Fruit fly (Drosophila melanogaster) whole organism, pupa: ENCODE results near the gene CG14125.

ENCODE experiments used
- CG10348 ChIP-seq: fragments of 200-800 bp; sonication (Bioruptor generic); IDR thresholded peaks from 2 replicates; pipeline ENCODE4 v1.3.6; 2022; ENCODE audit warnings: missing biosample characterization, missing genetic modification characterization
- CG14655 ChIP-seq: fragments of 200-800 bp; sonication (Bioruptor generic); optimal IDR thresholded peaks from 3 replicates; lab custom pipeline; 2017; ENCODE audit warnings: mild to moderate bottlenecking, missing biosample characterization, missing genetic modification reagents, missing genetic modification characterization
- CG15710 ChIP-seq: fragments of 200-800 bp; sonication (Bioruptor generic); optimal IDR thresholded peaks from 2 replicates; lab custom pipeline; 2018; ENCODE audit warnings: missing biosample characterization, mild to moderate bottlenecking, missing genetic modification characterization, moderate library complexity
- CG17806 ChIP-seq: fragments of 200-800 bp; sonication (Bioruptor generic); optimal IDR thresholded peaks from 2 replicates; lab custom pipeline; 2018; ENCODE audit warnings: missing biosample characterization, mild to moderate bottlenecking, missing genetic modification characterization, moderate library complexity
- Snoo ChIP-seq: fragments of 200-800 bp; sonication (Bioruptor generic); optimal IDR thresholded peaks from 3 replicates; lab custom pipeline; 2017; ENCODE audit warnings: missing biosample characterization, mild to moderate bottlenecking, missing genetic modification characterization, inconsistent platforms
- rn ChIP-seq: fragments of 200-800 bp; sonication (Bioruptor generic); IDR thresholded peaks from 2 replicates; pipeline ENCODE4 v1.3.6; 2022; ENCODE audit warnings: missing biosample characterization, missing genetic modification characterization

- TF ChIP-seq CG15710 (tag; lab: Kevin White, UChicago): no peak
- TF ChIP-seq CG10348 (GFP tag; lab: Robert Waterston, UW): no peak
- TF ChIP-seq CG14655 (GFP tag; lab: Kevin White, UChicago): no peak
- TF ChIP-seq Snoo: no peak
- no peak for TF ChIP-seq rn (GFP tag; lab: Robert Waterston, UW)
- TF ChIP-seq CG17806 (tag; lab: Kevin White, UChicago): no peak
These were observed 23.3 kb downstream of the CG14125 start, which contains the start of gene Grip163 for dm6 chr3L:11997959-11998358.
